Worm (Caenorhabditis elegans) whole organism, L2 larva: Measurements from ENCODE around the gene ymel-1.
A peak's percentile ranks its signal among the peaks of the same experiment; 100 is the strongest.

ENCODE experiments used
- C34F6.9 ChIP-seq: fragments of 150-350 bp; optimal IDR thresholded peaks from 2 replicates; lab custom pipeline; 2014; ENCODE audit warnings: missing biosample characterization, missing genetic modification characterization
- alr-1 ChIP-seq: fragments of 150-350 bp; optimal IDR thresholded peaks from 2 replicates; lab custom pipeline; 2014; ENCODE audit warnings: missing biosample characterization, missing genetic modification characterization
- aly-2 ChIP-seq: fragments of 150-350 bp; optimal IDR thresholded peaks from 2 replicates; lab custom pipeline; 2014; ENCODE audit warnings: missing biosample characterization, missing genetic modification characterization
- blmp-1 ChIP-seq: sonication (generic microtip); optimal IDR thresholded peaks from 2 replicates; lab custom pipeline; 2017; ENCODE audit warnings: missing genetic modification characterization, mild to moderate bottlenecking, missing compliant biosample characterization, antibody characterized with exemption, moderate library complexity; ENCODE audit not compliant: insufficient read depth
- egl-27 ChIP-seq: sonication (generic microtip); optimal IDR thresholded peaks from 3 replicates; lab custom pipeline; 2017; ENCODE audit warnings: missing biosample characterization, missing genetic modification reagents, missing genetic modification characterization
- elt-3 ChIP-seq: sonication (generic microtip); optimal IDR thresholded peaks from 2 replicates; lab custom pipeline; 2017; ENCODE audit warnings: missing biosample characterization, missing genetic modification characterization
- gmeb-1 ChIP-seq: fragments of 150-350 bp; optimal IDR thresholded peaks from 2 replicates; lab custom pipeline; 2014; ENCODE audit warnings: missing biosample characterization, missing genetic modification characterization
- lin-39 ChIP-seq: fragments of 150-350 bp; optimal IDR thresholded peaks from 2 replicates; lab custom pipeline; 2014; ENCODE audit warnings: missing biosample characterization, missing genetic modification reagents, missing genetic modification characterization
- nhr-11 ChIP-seq: fragments of 150-350 bp; optimal IDR thresholded peaks from 2 replicates; lab custom pipeline; 2014; ENCODE audit warnings: missing biosample characterization, missing genetic modification characterization
- nhr-237 ChIP-seq: fragments of 150-350 bp; optimal IDR thresholded peaks from 2 replicates; lab custom pipeline; 2014; ENCODE audit warnings: missing biosample characterization, missing genetic modification characterization
- nhr-77 ChIP-seq: fragments of 150-350 bp; optimal IDR thresholded peaks from 2 replicates; lab custom pipeline; 2014; ENCODE audit warnings: missing biosample characterization, missing genetic modification characterization
- unc-62 ChIP-seq: fragments of 150-350 bp; optimal IDR thresholded peaks from 2 replicates; lab custom pipeline; 2014; ENCODE audit warnings: missing biosample characterization, missing genetic modification reagents, missing genetic modification characterization
- zag-1 ChIP-seq: fragments of 150-350 bp; optimal IDR thresholded peaks from 2 replicates; lab custom pipeline; 2014; ENCODE audit warnings: missing biosample characterization, missing genetic modification characterization
- ztf-11 ChIP-seq: sonication (generic microtip); optimal IDR thresholded peaks from 2 replicates; lab custom pipeline; 2017; ENCODE audit warnings: missing biosample characterization, missing genetic modification characterization

ce11 chrIII:10470927-10471326, 55.0 kb downstream of the ymel-1 start, which contains the start of gene cul-1:
- TF ChIP-seq nhr-11 (tag; lab: Kevin White, UChicago) (no peak), aly-2 (no peak), C34F6.9 (tag; lab: Kevin White, UChicago) (peak; percentile 53), gmeb-1 (tag; lab: Kevin White, UChicago) (no peak), blmp-1 (tag; lab: Kevin White, UChicago) (no peak), ztf-11 (tag; lab: Kevin White, UChicago) (no peak), nhr-77 (tag; lab: Kevin White, UChicago) (no peak), unc-62 (no peak), alr-1 (tag; lab: Kevin White, UChicago) (no peak), zag-1 (tag; lab: Kevin White, UChicago) (no peak), lin-39 (no peak), elt-3 (tag; lab: Kevin White, UChicago) (no peak), egl-27 (tag; lab: Kevin White, UChicago) (no peak), nhr-237 (no peak)
